Fruit fly (Drosophila melanogaster) whole organism, embryonic: ENCODE data around the gene Mfap1.

ENCODE experiments used
- Ada2b ChIP-seq: fragments of 200-800 bp; sonication (Bioruptor generic); IDR thresholded peaks from 2 replicates; pipeline ENCODE4 v1.3.6; 2022; ENCODE audit warnings: missing biosample characterization, missing genetic modification characterization
- CG10366 ChIP-seq: fragments of 200-800 bp; sonication (Bioruptor generic); IDR thresholded peaks from 2 replicates; pipeline ENCODE4 v1.3.6; 2022; ENCODE audit warnings: missing biosample characterization, missing genetic modification characterization
- CG11093 ChIP-seq: fragments of 200-800 bp; sonication (Bioruptor generic); IDR thresholded peaks from 3 replicates; pipeline ENCODE4 v1.3.6; 2022; ENCODE audit warnings: missing biosample characterization, missing genetic modification characterization
- CG12104 ChIP-seq: fragments of 200-800 bp; sonication (Bioruptor generic); optimal IDR thresholded peaks from 3 replicates; lab custom pipeline; 2016; ENCODE audit warnings: missing biosample characterization, missing genetic modification characterization
- CG12769 ChIP-seq: fragments of 200-800 bp; sonication (Bioruptor generic); optimal IDR thresholded peaks from 2 replicates; lab custom pipeline; 2019; ENCODE audit warnings: missing biosample characterization, mild to moderate bottlenecking, missing genetic modification characterization, moderate library complexity
- CG13624 ChIP-seq: fragments of 200-800 bp; sonication (Bioruptor generic); optimal IDR thresholded peaks from 2 replicates; lab custom pipeline; 2016; ENCODE audit warnings: missing biosample characterization, missing genetic modification characterization
- CG15269 ChIP-seq: fragments of 200-800 bp; sonication (Bioruptor generic); optimal IDR thresholded peaks from 2 replicates; lab custom pipeline; 2018; ENCODE audit warnings: missing biosample characterization, mild to moderate bottlenecking, missing genetic modification characterization, moderate library complexity
- CG15514 ChIP-seq: fragments of 200-800 bp; sonication (Bioruptor generic); optimal IDR thresholded peaks from 3 replicates; lab custom pipeline; 2017; ENCODE audit warnings: missing biosample characterization, missing genetic modification characterization, mild to moderate bottlenecking, moderate library complexity, missing genetic modification reagents
- CG1603 ChIP-seq: fragments of 200-800 bp; sonication (Bioruptor generic); optimal IDR thresholded peaks from 2 replicates; lab custom pipeline; 2019; ENCODE audit warnings: missing biosample characterization, mild to moderate bottlenecking, missing genetic modification characterization, moderate library complexity
- CG16813 ChIP-seq: fragments of 200-800 bp; sonication (Bioruptor generic); IDR thresholded peaks from 3 replicates; pipeline ENCODE4 v1.3.6; 2022; ENCODE audit warnings: missing biosample characterization, missing genetic modification characterization; ENCODE audit not compliant: partially characterized antibody
- CG2678 ChIP-seq: fragments of 200-800 bp; sonication (Bioruptor generic); optimal IDR thresholded peaks from 3 replicates; lab custom pipeline; 2019; ENCODE audit warnings: missing biosample characterization, mild to moderate bottlenecking, missing genetic modification characterization, moderate library complexity
- CG2889 ChIP-seq: fragments of 200-800 bp; sonication (Bioruptor generic); IDR thresholded peaks from 3 replicates; pipeline ENCODE4 v1.3.6; 2022; ENCODE audit warnings: missing biosample characterization, missing genetic modification characterization
- CG32532 ChIP-seq: fragments of 200-800 bp; sonication (Bioruptor generic); IDR thresholded peaks from 2 replicates; pipeline ENCODE4 v1.3.6; 2022; ENCODE audit warnings: missing biosample characterization, missing genetic modification characterization
- CG4404 ChIP-seq: fragments of 200-800 bp; sonication (Bioruptor generic); IDR thresholded peaks from 2 replicates; pipeline ENCODE4 v1.3.6; 2022; ENCODE audit warnings: missing biosample characterization, missing genetic modification characterization
- CG7372 ChIP-seq: fragments of 200-800 bp; sonication (Bioruptor generic); IDR thresholded peaks from 2 replicates; pipeline ENCODE4 v1.3.6; 2022; ENCODE audit warnings: missing biosample characterization, missing genetic modification characterization
- CG7556 ChIP-seq: fragments of 200-800 bp; sonication (Bioruptor generic); optimal IDR thresholded peaks from 2 replicates; lab custom pipeline; 2017; ENCODE audit warnings: missing biosample characterization, mild to moderate bottlenecking, missing genetic modification characterization
- CG8290 ChIP-seq, 3 experiments: fragments of 200-800 bp; sonication (Bioruptor generic); optimal IDR thresholded peaks; 2 replicates each; lab custom pipeline; 2016 to 2019; ENCODE audit warnings: missing biosample characterization in 3 of 3, missing genetic modification characterization in 3 of 3, mild to moderate bottlenecking in 2 of 3, moderate library complexity in 1 of 3
- CG9932 ChIP-seq: fragments of 200-800 bp; sonication (Bioruptor generic); IDR thresholded peaks from 2 replicates; pipeline ENCODE4 v1.3.6; 2022; ENCODE audit warnings: missing biosample characterization, missing genetic modification characterization
- D19A ChIP-seq: fragments of 200-800 bp; optimal IDR thresholded peaks from 3 replicates; lab custom pipeline; 2019; ENCODE audit warnings: missing biosample characterization, mild to moderate bottlenecking, missing genetic modification characterization, moderate library complexity
- E2f1 ChIP-seq: fragments of 200-800 bp; sonication (Bioruptor generic); IDR thresholded peaks from 2 replicates; pipeline ENCODE4 v1.3.6; 2022; ENCODE audit warnings: missing biosample characterization, missing genetic modification characterization
- Ets97D ChIP-seq: fragments of 200-800 bp; sonication (Bioruptor generic); optimal IDR thresholded peaks from 3 replicates; lab custom pipeline; 2016; ENCODE audit warnings: missing biosample characterization, missing genetic modification characterization
- Fer1 ChIP-seq: fragments of 200-800 bp; sonication (Bioruptor generic); optimal IDR thresholded peaks from 2 replicates; lab custom pipeline; 2017; ENCODE audit warnings: missing biosample characterization, mild to moderate bottlenecking, missing genetic modification characterization
- Fer3 ChIP-seq: fragments of 200-800 bp; sonication (Bioruptor generic); optimal IDR thresholded peaks from 2 replicates; lab custom pipeline; 2018; ENCODE audit warnings: missing biosample characterization, mild to moderate bottlenecking, missing genetic modification characterization, moderate library complexity
- GATAe ChIP-seq: fragments of 200-800 bp; sonication (Bioruptor generic); conservative IDR thresholded peaks from 2 replicates; pipeline ENCODE4 v1.3.6; 2022; ENCODE audit warnings: missing biosample characterization, missing genetic modification characterization
- Gsc ChIP-seq: fragments of 200-800 bp; sonication (Bioruptor generic); IDR thresholded peaks from 2 replicates; pipeline ENCODE4 v1.3.6; 2022; ENCODE audit warnings: missing biosample characterization, missing genetic modification characterization
- HmgZ ChIP-seq: fragments of 200-800 bp; sonication (Bioruptor generic); optimal IDR thresholded peaks from 2 replicates; lab custom pipeline; 2018; ENCODE audit warnings: missing biosample characterization, mild to moderate bottlenecking, missing genetic modification characterization
- Med ChIP-seq: fragments of 200-800 bp; sonication (Bioruptor generic); peaks from one replicate; lab custom pipeline; 2016; ENCODE audit warnings: missing biosample characterization, missing genetic modification characterization, mild to moderate bottlenecking, inconsistent platforms, moderate library complexity
- Myb ChIP-seq: fragments of 200-800 bp; sonication (Bioruptor generic); optimal IDR thresholded peaks from 2 replicates; lab custom pipeline; 2016; ENCODE audit warnings: missing biosample characterization, missing genetic modification characterization
- NC2α ChIP-seq: fragments of 200-800 bp; sonication (Bioruptor generic); optimal IDR thresholded peaks from 2 replicates; lab custom pipeline; 2016; ENCODE audit warnings: missing biosample characterization, missing genetic modification characterization
- Optix ChIP-seq: fragments of 200-800 bp; sonication (Bioruptor generic); IDR thresholded peaks from 3 replicates; pipeline ENCODE4 v1.3.6; 2022; ENCODE audit warnings: missing biosample characterization, missing genetic modification characterization
- Ptx1 ChIP-seq: fragments of 200-800 bp; sonication (Bioruptor generic); IDR thresholded peaks from 2 replicates; pipeline ENCODE4 v1.3.6; 2022; ENCODE audit warnings: missing biosample characterization, missing genetic modification characterization
- Rfx ChIP-seq: fragments of 200-800 bp; sonication (Bioruptor generic); IDR thresholded peaks from 2 replicates; pipeline ENCODE4 v1.3.6; 2022; ENCODE audit warnings: missing biosample characterization, missing genetic modification characterization
- Xbp1 ChIP-seq: fragments of 200-800 bp; sonication (Bioruptor generic); optimal IDR thresholded peaks from 3 replicates; lab custom pipeline; 2016; ENCODE audit warnings: missing biosample characterization, mild to moderate bottlenecking, missing genetic modification characterization
- bcd ChIP-seq: fragments of 200-800 bp; sonication (Bioruptor generic); optimal IDR thresholded peaks from 2 replicates; lab custom pipeline; 2017; ENCODE audit warnings: missing biosample characterization, mild to moderate bottlenecking, missing genetic modification characterization
- br ChIP-seq: fragments of >200 bp; optimal IDR thresholded peaks from 2 replicates; lab custom pipeline; 2017
- dmrt99B ChIP-seq: fragments of 200-800 bp; sonication (Bioruptor generic); optimal IDR thresholded peaks from 2 replicates; lab custom pipeline; 2018; ENCODE audit warnings: missing biosample characterization, mild to moderate bottlenecking, missing genetic modification characterization, moderate library complexity
- dysf ChIP-seq: fragments of 200-800 bp; sonication (Bioruptor generic); IDR thresholded peaks from 3 replicates; pipeline ENCODE4 v1.3.6; 2022; ENCODE audit warnings: missing biosample characterization, missing genetic modification characterization
- grau ChIP-seq: fragments of 200-800 bp; optimal IDR thresholded peaks from 3 replicates; lab custom pipeline; 2019; ENCODE audit warnings: missing biosample characterization, mild to moderate bottlenecking, missing genetic modification characterization, moderate library complexity
- hbn ChIP-seq: fragments of 200-800 bp; sonication (Bioruptor generic); IDR thresholded peaks from 2 replicates; pipeline ENCODE4 v1.3.6; 2022; ENCODE audit warnings: missing biosample characterization, missing genetic modification characterization; ENCODE audit not compliant: partially characterized antibody
- lab ChIP-seq: fragments of 200-800 bp; sonication (Bioruptor generic); optimal IDR thresholded peaks from 3 replicates; lab custom pipeline; 2017; ENCODE audit warnings: missing biosample characterization, missing genetic modification characterization, mild to moderate bottlenecking, moderate library complexity, missing genetic modification reagents
- lilli ChIP-seq: fragments of 200-800 bp; sonication (Bioruptor generic); optimal IDR thresholded peaks from 3 replicates; lab custom pipeline; 2016; ENCODE audit warnings: missing biosample characterization, missing genetic modification characterization
- lmd ChIP-seq: fragments of 200-800 bp; sonication (Bioruptor generic); IDR thresholded peaks from 2 replicates; pipeline ENCODE4 v1.3.6; 2022; ENCODE audit warnings: missing biosample characterization, missing genetic modification characterization
- mirr ChIP-seq: fragments of 200-800 bp; sonication (Bioruptor generic); optimal IDR thresholded peaks from 3 replicates; lab custom pipeline; 2018; ENCODE audit warnings: missing biosample characterization, mild to moderate bottlenecking, missing genetic modification characterization
- pita ChIP-seq: fragments of 200-800 bp; sonication (Bioruptor generic); optimal IDR thresholded peaks from 2 replicates; lab custom pipeline; 2017; ENCODE audit warnings: missing biosample characterization, mild to moderate bottlenecking, missing genetic modification characterization
- scrt ChIP-seq: fragments of 200-800 bp; sonication (Bioruptor generic); optimal IDR thresholded peaks from 2 replicates; lab custom pipeline; 2018; ENCODE audit warnings: missing biosample characterization, mild to moderate bottlenecking, missing genetic modification characterization, moderate library complexity
- shn ChIP-seq: fragments of 200-800 bp; sonication (Bioruptor generic); optimal IDR thresholded peaks from 3 replicates; lab custom pipeline; 2016; ENCODE audit warnings: missing biosample characterization, missing genetic modification characterization
- slbo ChIP-seq: fragments of 200-800 bp; sonication (Bioruptor generic); IDR thresholded peaks from 2 replicates; pipeline ENCODE4 v1.3.6; 2022; ENCODE audit warnings: missing biosample characterization, missing genetic modification characterization
- sug ChIP-seq: fragments of 200-800 bp; optimal IDR thresholded peaks from 2 replicates; lab custom pipeline; 2019; ENCODE audit warnings: missing biosample characterization, mild to moderate bottlenecking, missing genetic modification characterization, moderate library complexity
- toy ChIP-seq: fragments of 200-800 bp; sonication (Bioruptor generic); IDR thresholded peaks from 2 replicates; pipeline ENCODE4 v1.3.6; 2022; ENCODE audit warnings: missing biosample characterization, missing genetic modification characterization
- zfh2 ChIP-seq: fragments of 200-800 bp; sonication (Bioruptor generic); optimal IDR thresholded peaks from 2 replicates; lab custom pipeline; 2016; ENCODE audit warnings: missing biosample characterization, missing genetic modification characterization

Mfap1 gene

DNA sequence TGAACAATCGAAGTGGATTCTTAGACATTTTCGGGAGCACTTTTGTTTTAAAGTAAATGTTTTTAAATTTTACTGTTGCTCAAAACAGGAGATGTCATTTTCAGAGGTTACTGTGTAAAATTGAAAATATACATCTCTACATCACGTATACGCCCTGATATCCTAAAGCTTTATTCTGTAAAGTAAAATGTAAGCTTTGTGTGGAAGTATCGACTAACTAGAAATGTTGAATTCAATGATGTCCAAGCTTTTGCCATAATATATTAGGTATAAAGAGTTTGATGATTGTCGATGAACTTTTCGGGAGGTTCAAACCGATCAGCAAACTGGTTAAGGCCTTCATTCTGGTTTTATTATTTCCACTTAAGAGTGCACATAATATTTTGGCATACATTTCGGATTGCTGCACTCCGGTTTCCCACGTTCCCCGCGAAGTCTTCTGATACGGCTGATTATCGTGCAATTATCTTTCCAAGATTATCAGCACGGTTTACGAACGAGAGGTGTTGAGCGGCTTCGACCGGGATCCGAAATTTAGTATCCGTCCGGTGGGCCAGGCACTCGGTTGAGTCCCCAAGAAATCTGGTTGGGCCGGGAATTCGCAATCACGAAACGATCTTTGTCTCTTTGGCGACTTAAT, 30.4 kb downstream of the Mfap1 start, which contains the start of the genes CG11815 and acs (continued):
- no peak for TF ChIP-seq GATAe
- no peak for TF ChIP-seq CG4404 (GFP tag; lab: Robert Waterston, UW)
- 0 out of 3 replicates have a peak, but pooled peaks have one; percentile 23 for TF ChIP-seq CG16813
- no peak for TF ChIP-seq D19A
- TF ChIP-seq Myb (GFP tag; lab: Kevin White, UChicago) = peak; percentile 19
- no peak for TF ChIP-seq CG8290 (GFP tag; optimal IDR thresholded peaks at IDR 0.05; lab: Kevin White, UChicago)
- TF ChIP-seq CG8290 (tag; optimal IDR thresholded peaks at IDR 0.05; lab: Kevin White, UChicago) = peak in 1 of 2 experiments; percentile 7
- 0 out of 2 replicates have a peak, but pooled peaks have one; percentile 36 for TF ChIP-seq CG7372 (GFP tag; lab: Robert Waterston, UW)
- no peak for TF ChIP-seq lab (GFP tag; lab: Kevin White, UChicago)
- TF ChIP-seq hbn = no peak
- TF ChIP-seq HmgZ (tag; lab: Kevin White, UChicago) = peak; percentile 42
- no peak for TF ChIP-seq sug
- TF ChIP-seq toy = no peak
- peak; percentile 63 for TF ChIP-seq Med (GFP tag; lab: Kevin White, UChicago)
- TF ChIP-seq Ets97D (GFP tag; lab: Kevin White, UChicago) = no peak
- TF ChIP-seq mirr (GFP tag; lab: Kevin White, UChicago) = no peak
- TF ChIP-seq Fer1 (GFP tag; lab: Kevin White, UChicago) = no peak
- peak; percentile 20 for TF ChIP-seq pita (GFP tag; lab: Kevin White, UChicago)

DNA sequence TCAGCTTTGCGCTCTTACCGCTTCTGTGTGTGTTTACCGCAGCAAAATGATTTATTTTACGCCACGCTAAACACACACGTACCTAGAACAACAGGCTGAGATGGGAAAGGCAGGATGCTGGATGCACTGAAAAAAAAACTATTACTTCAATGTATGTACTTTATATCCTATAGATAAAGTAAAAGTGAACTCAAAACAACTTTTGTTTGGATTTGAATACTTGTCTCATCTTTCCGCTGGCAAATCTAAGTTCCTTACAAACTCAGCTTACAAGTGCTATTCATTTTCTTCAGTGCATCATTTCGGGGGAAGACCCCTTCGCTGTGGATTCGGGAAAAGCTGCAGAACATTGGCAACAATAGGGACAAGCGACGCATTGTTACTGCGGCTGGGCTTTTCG, 35.9 kb downstream of the Mfap1 start:
- TF ChIP-seq lilli (peak; percentile 4), CG13624 (GFP tag; lab: Kevin White, UChicago) (peak; percentile 35), NC2α (GFP tag; lab: Kevin White, UChicago) (no peak), Rfx (GFP tag; lab: Robert Waterston, UW) (peak; percentile 46; the same call in 1 of the 2 replicates), CG11093 (GFP tag; lab: Robert Waterston, UW) (no peak), CG10366 (GFP tag; lab: Robert Waterston, UW) (0 out of 2 replicates have a peak, but pooled peaks have one; percentile 13), Gsc (no peak), bcd (GFP tag; lab: Kevin White, UChicago) (peak; percentile 8), Ptx1 (peak; percentile 52), CG2889 (GFP tag; lab: Robert Waterston, UW) (0 out of 3 replicates have a peak, but pooled peaks have one; percentile 13), Ada2b (peak; percentile 28; the same call in 1 of the 2 replicates), CG12104 (no peak), CG1603 (tag; lab: Kevin White, UChicago) (peak; percentile 8), CG9932 (peak; percentile 38; the same call in 1 of the 2 replicates), dysf (GFP tag; lab: Robert Waterston, UW) (peak; percentile 40; the same call in 1 of the 3 replicates), br (lab: Kevin White, UChicago) (no peak), CG32532 (GFP tag; lab: Robert Waterston, UW) (peak; percentile 30; the same call in 1 of the 2 replicates), shn (GFP tag; lab: Kevin White, UChicago) (no peak), grau (tag; lab: Kevin White, UChicago) (peak; percentile 12), zfh2 (GFP tag; lab: Kevin White, UChicago) (peak; percentile 0), lmd (peak; percentile 56), Xbp1 (GFP tag; lab: Kevin White, UChicago) (peak; percentile 5), Fer3 (tag; lab: Kevin White, UChicago) (peak; percentile 20), E2f1 (0 out of 2 replicates have a peak, but pooled peaks have one; percentile 26), slbo (GFP tag; lab: Robert Waterston, UW) (peak; percentile 65), CG15269 (tag; lab: Kevin White, UChicago) (peak; percentile 23), dmrt99B (tag; lab: Kevin White, UChicago) (peak; percentile 40), CG2678 (peak; percentile 58), Optix (GFP tag; lab: Robert Waterston, UW) (0 out of 3 replicates have a peak, but pooled peaks have one; percentile 13), scrt (peak; percentile 2), CG15514 (peak; percentile 8), CG12769 (tag; lab: Kevin White, UChicago) (peak; percentile 38), CG7556 (GFP tag; lab: Kevin White, UChicago) (peak; percentile 35)
